Fruit fly (Drosophila melanogaster) S2 (cell line): Measurements from ENCODE around the gene MtnC.

Source experiments
- CG8478 ChIP-seq: fragments of >200 bp; optimal IDR thresholded peaks from 2 replicates; lab custom pipeline; 2018
- CTCF ChIP-seq, 2 experiments: fragments of >200 bp; optimal IDR thresholded peaks; 2 replicates each; lab custom pipeline; 2018

MtnC gene

DNA sequence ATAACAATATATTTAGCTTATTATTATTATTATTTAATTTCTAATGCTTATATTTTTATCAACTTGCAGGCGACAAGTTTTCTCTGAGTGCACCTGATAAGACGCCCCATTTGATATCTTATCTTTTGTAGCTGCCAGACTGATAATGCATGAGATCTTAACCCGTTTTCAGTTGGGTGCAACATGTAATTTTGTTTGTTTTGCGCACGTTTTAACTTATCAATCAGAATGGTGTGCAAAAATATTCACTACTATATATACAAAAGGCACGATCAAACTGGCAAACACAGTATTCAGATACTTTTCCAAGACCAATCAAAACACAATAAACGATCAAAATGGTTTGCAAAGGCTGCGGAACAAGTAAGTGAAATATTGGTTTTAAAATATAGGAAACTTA is at the start of gene MtnC:
Gene MtnC (plus strand): TSS at position 301 of the 400 bp plus-strand sequence.
- TF ChIP-seq CG8478 (lab: Kevin White, UChicago) = no peak
- TF ChIP-seq CTCF (optimal IDR thresholded peaks at IDR 0.05; lab: Kevin White, UChicago) = no peak

DNA sequence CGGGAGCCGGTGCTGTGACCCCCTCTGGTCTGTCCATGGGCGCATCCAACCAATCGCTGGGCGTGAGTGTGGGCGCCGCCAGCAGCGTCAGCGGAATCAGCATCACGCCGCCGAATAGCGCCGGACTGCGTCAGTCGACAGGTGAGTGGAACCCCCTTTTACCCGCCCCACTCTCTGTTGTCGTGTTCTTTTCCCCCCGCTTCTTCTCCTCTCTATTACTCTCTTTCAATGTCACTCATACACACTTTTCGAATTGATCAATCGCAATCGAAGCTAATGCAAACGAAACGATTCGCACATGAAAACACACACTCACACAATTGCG is 49.6 kb upstream of the MtnC start:
- no peak for TF ChIP-seq CTCF (optimal IDR thresholded peaks at IDR 0.05; lab: Kevin White, UChicago)
- no peak for TF ChIP-seq CG8478 (lab: Kevin White, UChicago)

DNA sequence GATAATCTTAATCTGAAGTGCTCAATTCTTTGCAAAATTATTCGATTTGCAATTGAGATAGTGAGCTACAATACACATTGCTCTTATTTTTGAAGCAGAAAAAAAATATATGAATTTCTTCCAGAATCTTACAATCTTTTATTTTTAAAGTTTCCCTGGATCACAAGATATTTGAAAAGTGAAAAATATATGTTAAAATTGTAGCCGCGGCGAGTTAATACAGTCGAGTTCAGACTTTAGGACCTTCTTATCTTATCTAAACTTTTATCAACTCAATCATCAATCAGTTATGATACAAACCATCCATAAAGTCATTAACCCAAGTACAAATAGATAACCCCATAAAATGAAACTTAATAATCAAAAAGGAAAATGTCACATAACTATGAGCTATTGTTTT is 49.2 kb upstream of the MtnC start:
- TF ChIP-seq CTCF (optimal IDR thresholded peaks at IDR 0.05; lab: Kevin White, UChicago) (no peak), CG8478 (lab: Kevin White, UChicago) (no peak)

DNA sequence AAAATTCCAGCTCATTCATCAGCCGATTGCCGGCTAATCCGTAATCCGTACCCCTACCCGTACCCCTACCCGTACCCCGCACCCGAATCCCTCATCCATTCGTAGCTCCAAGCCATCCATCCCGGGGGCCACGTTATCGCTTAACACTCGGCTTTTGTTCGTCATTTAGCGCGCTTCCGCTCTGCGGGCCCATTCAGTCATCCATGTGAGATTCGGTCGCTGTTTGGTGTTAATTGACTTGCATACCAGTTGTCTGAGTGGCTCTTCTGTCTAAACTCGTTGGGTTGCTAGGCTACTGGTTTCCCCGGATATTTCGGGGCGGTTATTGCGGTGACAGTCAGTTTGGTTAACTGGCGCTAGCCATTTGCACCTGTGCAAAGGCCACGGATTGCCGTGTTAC is 48.7 kb upstream of the MtnC start:
- TF ChIP-seq CTCF (optimal IDR thresholded peaks at IDR 0.05; lab: Kevin White, UChicago) (no peak), CG8478 (lab: Kevin White, UChicago) (no peak)

DNA sequence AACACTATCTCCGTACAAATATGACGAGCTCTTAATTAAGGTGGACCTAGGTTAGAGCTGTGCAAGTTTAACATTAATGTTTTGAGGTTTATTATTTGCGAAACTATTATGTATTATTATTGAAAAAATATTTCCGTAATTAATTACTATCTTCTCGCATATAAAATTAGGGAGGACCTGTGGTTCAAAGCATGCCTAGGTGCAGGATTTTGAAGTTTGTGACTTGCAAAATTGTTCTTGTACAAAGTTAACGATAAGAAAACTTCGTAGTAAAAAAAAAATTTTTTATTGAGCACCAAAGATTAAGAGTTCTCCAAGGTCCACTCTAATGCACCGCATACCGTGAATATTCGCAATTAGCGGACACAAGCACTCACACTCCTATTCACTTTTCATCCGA is 47.3 kb upstream of the MtnC start:
- no peak for TF ChIP-seq CTCF (optimal IDR thresholded peaks at IDR 0.05; lab: Kevin White, UChicago)

DNA sequence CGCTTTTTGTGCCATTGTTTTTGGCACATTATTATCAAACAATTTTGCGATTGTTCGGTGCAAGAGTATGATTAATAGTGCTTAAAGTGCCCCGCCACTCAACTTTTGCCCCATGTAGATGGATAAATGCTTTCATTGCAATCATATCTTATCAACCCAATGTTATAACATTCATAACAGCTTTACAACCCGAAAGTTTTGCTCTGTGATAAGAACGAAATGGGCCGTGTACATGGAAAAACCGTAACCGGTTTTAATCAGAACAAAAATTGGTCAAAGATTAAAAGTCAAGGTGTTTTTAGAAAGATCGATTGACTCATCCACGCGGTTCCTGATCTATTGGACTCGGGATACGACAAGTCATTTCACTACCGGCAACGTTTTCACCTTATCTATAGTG is 43.5 kb upstream of the MtnC start:
- no peak for TF ChIP-seq CTCF (optimal IDR thresholded peaks at IDR 0.05; lab: Kevin White, UChicago)
- no peak for TF ChIP-seq CG8478 (lab: Kevin White, UChicago)

DNA sequence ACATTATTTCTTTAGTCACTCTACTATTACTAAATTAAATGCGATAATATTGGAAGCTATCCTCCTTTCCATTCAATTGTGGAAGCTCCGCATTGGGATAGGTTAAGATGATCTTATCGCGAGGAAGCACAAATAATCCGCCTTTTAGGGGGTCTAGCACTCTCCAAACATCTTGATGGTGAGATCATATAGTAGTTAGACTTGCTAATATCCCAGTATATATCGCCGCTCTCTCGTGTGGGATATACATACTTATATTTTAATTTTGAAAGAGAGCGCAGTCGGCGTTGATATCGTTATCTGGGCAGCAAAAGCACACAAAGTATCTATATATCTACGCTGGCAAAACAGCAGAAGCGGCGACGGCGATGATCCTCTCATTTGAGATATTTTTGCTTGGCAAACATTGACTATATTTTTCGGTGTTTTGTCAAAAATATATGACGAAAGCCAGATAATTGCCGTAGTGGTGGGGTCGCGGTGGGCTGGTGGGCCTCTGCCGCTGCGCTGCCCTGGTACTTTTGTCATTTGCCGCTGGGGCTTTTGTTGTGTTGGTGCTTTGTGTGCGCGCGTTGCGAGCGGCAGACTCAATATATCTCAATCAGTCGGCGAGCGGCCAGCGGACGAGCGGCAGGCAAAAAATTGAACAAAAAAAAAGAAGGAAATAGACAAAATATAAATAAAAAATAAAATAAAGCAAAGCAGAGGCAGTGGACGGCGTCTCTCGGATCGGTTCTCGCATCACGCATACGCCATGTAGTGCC is 42.5 kb upstream of the MtnC start:
- TF ChIP-seq CTCF (optimal IDR thresholded peaks at IDR 0.05; lab: Kevin White, UChicago) = no peak
- TF ChIP-seq CG8478 (lab: Kevin White, UChicago) = no peak

DNA sequence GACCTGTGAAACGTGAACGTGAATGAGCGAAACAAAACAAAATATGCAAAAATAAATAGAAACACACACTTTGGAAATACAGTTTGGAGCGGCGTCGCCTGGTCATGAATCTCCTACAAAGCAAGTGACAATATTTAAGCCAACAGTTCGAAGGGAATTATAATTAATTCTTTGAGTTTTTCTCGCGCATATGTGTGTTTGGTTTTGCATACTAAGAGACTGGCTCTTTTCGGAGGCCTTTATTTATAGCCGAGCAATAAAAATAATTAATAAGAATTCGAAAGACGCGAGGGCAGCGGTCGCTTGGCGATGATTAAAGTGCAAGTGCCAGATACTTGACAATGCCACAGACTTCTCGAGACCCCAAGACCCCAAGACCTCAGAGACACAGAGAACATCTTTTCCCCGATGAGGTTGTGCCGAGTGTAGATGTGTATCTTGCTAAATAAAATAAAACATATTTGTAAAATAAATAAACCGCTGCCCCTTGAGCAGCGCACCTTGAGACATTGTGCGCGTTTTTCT is 41.9 kb upstream of the MtnC start:
- TF ChIP-seq CG8478 (lab: Kevin White, UChicago) (no peak), CTCF (optimal IDR thresholded peaks at IDR 0.05; lab: Kevin White, UChicago) (no peak)

DNA sequence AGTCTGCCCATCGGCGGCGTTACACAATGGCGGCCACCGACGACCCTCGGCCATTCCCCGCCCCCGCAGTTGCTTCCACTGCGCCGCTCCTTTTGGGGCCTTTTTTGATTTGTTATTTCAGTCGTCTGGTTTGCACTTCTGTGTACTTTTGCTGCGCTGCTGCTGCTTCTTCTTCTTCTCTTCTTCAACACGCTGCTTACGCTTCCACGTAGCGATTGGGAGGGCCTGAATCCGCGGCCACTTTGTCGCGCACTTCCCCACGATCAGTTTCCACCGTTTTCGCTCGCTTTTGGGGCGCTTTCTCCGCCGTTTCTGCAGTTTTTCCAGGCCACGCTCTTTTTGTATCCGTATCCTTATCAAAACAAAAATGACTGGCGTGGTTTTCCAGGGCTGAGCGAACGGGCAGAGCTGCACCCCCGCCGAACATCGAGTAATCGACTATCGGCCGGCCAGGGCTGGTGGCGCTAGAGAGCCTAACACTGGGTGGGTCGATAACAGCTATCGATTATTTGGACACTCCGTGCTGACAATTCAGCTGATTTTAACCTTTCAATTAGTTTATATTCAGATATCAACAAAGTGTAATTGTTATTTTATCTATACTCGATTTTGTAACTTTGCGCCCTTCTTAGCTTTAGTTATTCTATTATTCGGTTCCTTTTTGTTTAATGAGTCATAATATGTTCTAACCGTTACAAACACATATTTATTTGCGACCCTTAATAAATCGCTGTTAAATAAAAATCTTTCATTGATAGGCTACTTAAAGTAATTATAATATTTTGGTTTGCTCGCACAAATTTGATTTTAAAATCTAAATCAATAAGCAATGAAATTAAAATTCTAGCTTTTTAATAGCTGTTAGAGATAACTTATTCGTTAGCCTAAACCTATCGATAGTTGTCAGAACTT is 32.3 kb upstream of the MtnC start, which contains the start of the genes CG4360 and Sirt2:
Gene CG4360 (minus strand): TSS at position 432 of the 912 bp plus-strand sequence.
Gene Sirt2 (plus strand): TSS at position 894 of the 912 bp plus-strand sequence.
- peak in 1 of 2 experiments; percentile 21 for TF ChIP-seq CTCF (optimal IDR thresholded peaks at IDR 0.05; lab: Kevin White, UChicago)
- no peak for TF ChIP-seq CG8478 (lab: Kevin White, UChicago)

DNA sequence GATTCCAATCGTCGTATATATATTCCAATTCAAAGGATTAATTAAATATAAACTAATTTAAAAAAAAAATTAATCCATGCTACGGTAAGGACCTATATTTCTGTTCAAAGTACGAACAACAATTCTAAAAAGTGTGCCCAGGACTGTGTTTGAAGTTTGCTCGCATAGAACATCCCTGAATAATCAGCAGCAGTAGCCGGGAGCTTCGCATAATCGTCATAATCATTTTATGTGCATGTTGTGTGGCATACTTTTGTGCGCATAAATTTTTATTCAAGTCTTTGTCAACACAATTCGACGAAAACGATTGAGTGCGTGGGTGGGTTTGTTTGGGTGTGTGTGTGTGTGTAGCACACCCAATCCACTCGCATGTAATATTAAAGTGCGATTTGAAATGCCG is 27.4 kb upstream of the MtnC start:
- TF ChIP-seq CTCF (optimal IDR thresholded peaks at IDR 0.05; lab: Kevin White, UChicago) (no peak), CG8478 (lab: Kevin White, UChicago) (no peak)

DNA sequence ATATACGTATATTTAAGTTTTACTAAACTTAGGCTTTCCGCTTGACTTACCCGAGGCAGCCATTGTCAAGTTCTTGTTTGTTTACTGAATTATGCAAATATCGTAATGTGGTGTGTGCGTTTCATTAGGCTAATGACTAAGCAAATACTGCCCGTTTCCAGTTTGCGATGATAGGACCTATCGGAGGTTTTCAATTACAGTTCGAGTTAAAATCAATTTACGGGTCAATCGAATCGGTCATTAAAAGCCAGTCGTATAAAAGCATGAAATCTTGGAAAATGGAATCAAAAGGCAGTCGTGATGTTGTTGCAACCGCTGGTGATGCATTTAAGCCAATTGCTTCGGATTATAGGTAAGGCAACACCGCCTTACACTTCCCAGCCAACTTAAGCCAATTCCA is 21.4 kb upstream of the MtnC start, which contains the start of gene Ir92a:
Gene Ir92a (plus strand): TSS at position 301 of the 400 bp plus-strand sequence.
- TF ChIP-seq CTCF (optimal IDR thresholded peaks at IDR 0.05; lab: Kevin White, UChicago) = no peak

DNA sequence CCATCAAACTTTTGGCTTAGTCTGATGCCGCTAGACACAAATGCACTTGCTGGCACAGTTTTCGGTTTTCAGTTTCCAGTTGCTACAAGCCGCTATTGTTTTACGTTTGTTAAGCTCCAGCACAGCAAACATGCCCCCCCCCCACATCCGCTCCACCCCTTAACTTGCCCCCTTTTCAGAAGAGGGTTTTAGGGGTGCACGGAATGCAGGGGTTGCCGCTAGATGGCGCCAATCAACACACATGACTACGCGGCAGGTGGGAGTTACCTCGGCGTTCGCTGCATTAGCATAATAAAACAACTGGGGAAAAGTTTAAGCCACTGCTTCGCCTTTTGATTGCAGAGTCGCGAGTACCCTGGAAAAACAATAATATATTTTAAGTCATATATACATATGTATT is 13.2 kb upstream of the MtnC start:
- TF ChIP-seq CG8478 (lab: Kevin White, UChicago) (no peak), CTCF (optimal IDR thresholded peaks at IDR 0.05; lab: Kevin White, UChicago) (peak; percentile 62 to 63)

DNA sequence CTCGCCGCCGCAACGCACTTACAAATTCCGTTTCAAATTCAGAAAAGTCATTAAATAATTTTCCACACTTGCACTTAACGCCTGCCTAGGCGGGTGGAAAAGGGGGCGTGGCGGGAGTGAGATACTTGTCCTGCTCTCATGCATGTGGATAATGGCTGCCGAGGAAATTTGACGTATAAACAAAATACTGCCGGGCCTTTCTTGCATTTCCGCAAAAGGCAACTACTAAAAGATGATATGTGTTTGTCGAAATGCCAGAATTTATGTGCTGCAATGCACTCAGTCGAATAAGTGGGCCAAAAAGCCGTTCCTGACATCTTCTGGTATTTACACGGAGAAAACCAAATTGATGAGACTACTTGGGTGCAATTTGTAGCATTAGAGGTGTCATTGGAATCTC is 9.8 kb upstream of the MtnC start:
- TF ChIP-seq CTCF (optimal IDR thresholded peaks at IDR 0.05; lab: Kevin White, UChicago) = no peak
- TF ChIP-seq CG8478 (lab: Kevin White, UChicago) = no peak

DNA sequence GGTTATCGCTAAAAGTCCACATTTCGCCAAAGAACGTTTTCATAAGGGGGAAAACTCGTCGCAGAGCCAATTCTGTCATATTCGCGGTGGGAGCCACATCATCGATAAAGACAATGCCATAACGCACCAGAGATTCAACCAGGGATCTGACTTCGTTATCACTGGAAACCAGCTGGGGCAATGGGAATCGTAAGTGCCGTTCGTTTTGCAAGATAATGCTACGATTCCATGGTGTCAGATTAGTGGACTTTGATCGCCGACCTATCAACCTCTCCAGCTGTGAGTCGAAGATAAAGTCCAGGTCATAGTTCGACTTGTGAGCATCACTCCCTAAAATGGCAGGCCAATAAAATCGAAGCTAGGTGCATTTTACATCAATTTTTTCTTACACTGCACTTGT is 47.1 kb downstream of the MtnC start:
- TF ChIP-seq CTCF (optimal IDR thresholded peaks at IDR 0.05; lab: Kevin White, UChicago) (no peak), CG8478 (lab: Kevin White, UChicago) (no peak)

DNA sequence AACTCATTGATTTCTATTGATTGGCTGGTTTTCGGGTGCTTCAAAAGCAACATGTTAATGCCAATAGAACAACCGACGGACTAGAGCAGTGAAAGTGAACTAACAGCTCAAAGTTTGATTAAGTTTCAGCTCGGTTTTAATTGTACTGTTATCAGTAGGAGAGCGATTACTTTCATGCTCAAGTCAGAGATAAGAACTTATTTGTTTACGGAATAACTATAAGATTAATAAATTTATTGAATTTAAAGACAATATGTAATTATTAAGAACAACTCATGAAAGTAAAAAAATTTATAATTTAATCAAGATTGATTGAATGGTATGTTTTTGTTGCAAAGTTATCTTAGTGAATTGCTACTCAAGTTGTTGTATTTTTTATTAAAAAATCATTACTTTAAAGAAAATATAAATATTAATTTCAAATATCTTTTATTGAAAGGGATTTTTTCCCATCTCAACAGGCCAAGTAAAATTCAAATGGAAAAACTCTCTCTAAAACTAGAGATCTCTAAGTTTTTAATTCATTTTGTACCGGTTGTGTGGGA is 47.7 kb downstream of the MtnC start, which contains the start of the genes Tmlh and eIF3g2:
Gene Tmlh (minus strand): TSS at position 101 of the 545 bp plus-strand sequence.
Gene eIF3g2 (plus strand): TSS at position 495 of the 545 bp plus-strand sequence.
- TF ChIP-seq CTCF (optimal IDR thresholded peaks at IDR 0.05; lab: Kevin White, UChicago) (no peak), CG8478 (lab: Kevin White, UChicago) (no peak)
